Fruit fly (Drosophila melanogaster) whole organism, wandering third instar larva: ENCODE results near the gene tll.

ENCODE experiments used
- CG32264 ChIP-seq: fragments of 200-800 bp; sonication (Bioruptor generic); optimal IDR thresholded peaks from 2 replicates; lab custom pipeline; 2016; ENCODE audit warnings: missing biosample characterization, missing genetic modification characterization
- CrebA ChIP-seq: fragments of 200-800 bp; sonication (Bioruptor generic); optimal IDR thresholded peaks from 2 replicates; lab custom pipeline; 2016; ENCODE audit warnings: missing biosample characterization, mild to moderate bottlenecking, missing genetic modification characterization, borderline replicate concordance
- Dfd ChIP-seq: fragments of >200 bp; optimal IDR thresholded peaks from 2 replicates; lab custom pipeline; 2017; ENCODE audit warnings: missing biosample characterization, missing genetic modification characterization
- GATAd ChIP-seq: sonication (Bioruptor generic); optimal IDR thresholded peaks from 2 replicates; lab custom pipeline; 2016; ENCODE audit warnings: missing biosample characterization, missing genetic modification characterization
- HLH106 ChIP-seq: fragments of 200-800 bp; optimal IDR thresholded peaks from 3 replicates; lab custom pipeline; 2019; ENCODE audit warnings: missing biosample characterization, mild to moderate bottlenecking, missing genetic modification characterization, moderate library complexity
- Hnf4 ChIP-seq: fragments of 200-800 bp; sonication (Bioruptor generic); optimal IDR thresholded peaks from 2 replicates; lab custom pipeline; 2016; ENCODE audit warnings: missing biosample characterization, mild to moderate bottlenecking, missing genetic modification characterization
- Hr78 ChIP-seq: fragments of >200 bp; optimal IDR thresholded peaks from 2 replicates; lab custom pipeline; 2017; ENCODE audit warnings: missing biosample characterization, missing genetic modification characterization
- Hr83 ChIP-seq: fragments of 200-300 bp; sonication (Bioruptor generic); optimal IDR thresholded peaks from 2 replicates; lab custom pipeline; 2016; ENCODE audit warnings: missing biosample characterization, mild to moderate bottlenecking, missing genetic modification characterization, moderate library complexity; ENCODE audit not compliant: poor library complexity, severe bottlenecking
- Jra ChIP-seq: sonication (Bioruptor generic); optimal IDR thresholded peaks from 2 replicates; lab custom pipeline; 2016; ENCODE audit warnings: missing biosample characterization, missing genetic modification characterization
- Mio ChIP-seq: sonication (Bioruptor generic); optimal IDR thresholded peaks from 2 replicates; lab custom pipeline; 2016; ENCODE audit warnings: missing biosample characterization, missing genetic modification characterization
- N ChIP-seq: fragments of >200 bp; optimal IDR thresholded peaks from 2 replicates; lab custom pipeline; 2018; ENCODE audit warnings: missing biosample characterization, missing external identifiers, missing genetic modification characterization
- Rel ChIP-seq, 2 experiments: fragments of 200-800 bp; sonication (Bioruptor generic) in 1 of 2; optimal IDR thresholded peaks; 2 replicates in 1 of 2; 3 replicates in 1 of 2; lab custom pipeline; 2016 to 2019; ENCODE audit warnings: mild to moderate bottlenecking in 2 of 2, missing biosample characterization in 2 of 2, missing genetic modification characterization in 2 of 2, moderate library complexity in 1 of 2
- Vsx2 ChIP-seq: fragments of 200-300, 225-300 bp; sonication (Bioruptor generic); optimal IDR thresholded peaks from 2 replicates; lab custom pipeline; 2018; ENCODE audit warnings: missing biosample characterization, missing genetic modification characterization; ENCODE audit not compliant: partially characterized antibody
- br ChIP-seq: fragments of 200-800 bp; sonication (Bioruptor generic); optimal IDR thresholded peaks from 2 replicates; lab custom pipeline; 2016; ENCODE audit warnings: missing biosample characterization, missing genetic modification characterization
- brk ChIP-seq: fragments of 200-800 bp; sonication (Bioruptor generic); optimal IDR thresholded peaks from 2 replicates; lab custom pipeline; 2016; ENCODE audit warnings: missing biosample characterization, mild to moderate bottlenecking, missing genetic modification characterization
- dl ChIP-seq, 2 experiments: fragments of 175-275, 200-275 bp in 1 of 2; fragments of 200-275 bp in 1 of 2; sonication (Bioruptor generic); optimal IDR thresholded peaks; lab custom pipeline; 2018; ENCODE audit warnings: mild to moderate bottlenecking in 2 of 2, missing biosample characterization in 2 of 2, missing genetic modification characterization in 2 of 2, moderate library complexity in 2 of 2; ENCODE audit not compliant: partially characterized antibody in 2 of 2, insufficient read depth in 1 of 2
- dsf ChIP-seq: sonication (Bioruptor generic); optimal IDR thresholded peaks from 2 replicates; lab custom pipeline; 2016; ENCODE audit warnings: missing biosample characterization, missing genetic modification characterization, borderline replicate concordance
- ey ChIP-seq: fragments of 200-800 bp; sonication (Bioruptor generic); optimal IDR thresholded peaks from 2 replicates; lab custom pipeline; 2016; ENCODE audit warnings: missing biosample characterization, missing genetic modification characterization
- fru ChIP-seq: fragments of 200-800 bp; sonication (Bioruptor generic); optimal IDR thresholded peaks from 3 replicates; lab custom pipeline; 2016; ENCODE audit warnings: missing biosample characterization, mild to moderate bottlenecking, missing genetic modification characterization
- lola ChIP-seq: fragments of >200 bp; optimal IDR thresholded peaks from 2 replicates; lab custom pipeline; 2017; ENCODE audit warnings: missing biosample characterization, missing genetic modification characterization
- pan ChIP-seq: fragments of >200 bp; optimal IDR thresholded peaks from 2 replicates; lab custom pipeline; 2017
- psq ChIP-seq: fragments of 200-800 bp; sonication (Bioruptor generic); optimal IDR thresholded peaks from 3 replicates; lab custom pipeline; 2017; ENCODE audit warnings: missing biosample characterization, mild to moderate bottlenecking, missing genetic modification characterization, moderate library complexity
- rgr ChIP-seq: fragments of 200-800 bp; sonication (Bioruptor generic); optimal IDR thresholded peaks from 3 replicates; lab custom pipeline; 2016; ENCODE audit warnings: missing biosample characterization, mild to moderate bottlenecking, missing genetic modification characterization
- sage ChIP-seq: fragments of 200-800 bp; sonication (Bioruptor generic); optimal IDR thresholded peaks from 2 replicates; lab custom pipeline; 2016; ENCODE audit warnings: missing biosample characterization, mild to moderate bottlenecking, missing genetic modification characterization
- sv ChIP-seq: fragments of 200-800 bp; sonication (Bioruptor generic); optimal IDR thresholded peaks from 3 replicates; lab custom pipeline; 2016; ENCODE audit warnings: missing biosample characterization, missing genetic modification characterization
- tai ChIP-seq: sonication (Bioruptor generic); optimal IDR thresholded peaks from 2 replicates; lab custom pipeline; 2016; ENCODE audit warnings: missing biosample characterization, missing genetic modification characterization
- usp ChIP-seq: fragments of >200 bp; optimal IDR thresholded peaks from 2 replicates; lab custom pipeline; 2017; ENCODE audit warnings: missing biosample characterization, missing genetic modification characterization
- woc ChIP-seq: sonication (Bioruptor generic); optimal IDR thresholded peaks from 2 replicates; lab custom pipeline; 2016; ENCODE audit warnings: missing biosample characterization, mild to moderate bottlenecking, missing genetic modification characterization

tll gene

dm6 chr3R:30890045-30890444 is 37.9 kb downstream of the tll start:
- peak; percentile 23 for TF ChIP-seq rgr (GFP tag; lab: Kevin White, UChicago)
- TF ChIP-seq Rel (GFP tag; optimal IDR thresholded peaks at IDR 0.05; lab: Kevin White, UChicago) = no peak
- TF ChIP-seq Rel (tag; optimal IDR thresholded peaks at IDR 0.05; lab: Kevin White, UChicago) = no peak
- TF ChIP-seq psq = no peak

- no peak for TF ChIP-seq Hr78 (GFP tag; lab: Kevin White, UChicago)
- no peak for TF ChIP-seq HLH106 (tag; lab: Kevin White, UChicago)
- no peak for TF ChIP-seq dl (GFP tag; optimal IDR thresholded peaks at IDR 0.05; lab: Kevin White, UChicago; ENCODE audit: insufficient read depth in 1 of 2, partially characterized antibody in 2 of 2)
- TF ChIP-seq GATAd (GFP tag; lab: Kevin White, UChicago) = no peak
- TF ChIP-seq CG32264 (GFP tag; lab: Kevin White, UChicago) = no peak
- TF ChIP-seq br (GFP tag; lab: Kevin White, UChicago) = no peak
- TF ChIP-seq ey (GFP tag; lab: Kevin White, UChicago) = no peak
- TF ChIP-seq brk = no peak
- no peak for TF ChIP-seq dsf (GFP tag; lab: Kevin White, UChicago)
- TF ChIP-seq Mio = no peak
- no peak for TF ChIP-seq rgr (GFP tag; lab: Kevin White, UChicago)
- no peak for TF ChIP-seq N (GFP tag; lab: Kevin White, UChicago)
- no peak for TF ChIP-seq fru
- TF ChIP-seq psq = no peak
- no peak for TF ChIP-seq Jra (GFP tag; lab: Kevin White, UChicago)
- no peak for TF ChIP-seq woc (GFP tag; lab: Kevin White, UChicago)
- TF ChIP-seq sv = no peak
- no peak for TF ChIP-seq Hnf4
- no peak for TF ChIP-seq sage (GFP tag; lab: Kevin White, UChicago)
These were observed 41.6 kb downstream of the tll start, which contains the start of gene Cyp4c3 for dm6 chr3R:30893738-30894137. Gene Cyp4c3 (plus strand): TSS chr3R:30894038.

- TF ChIP-seq tai (no peak), usp (GFP tag; lab: Kevin White, UChicago) (no peak)
These were observed 49.9 kb downstream of the tll start, which contains the start of gene CG33483 for dm6 chr3R:30902061-30902460. Gene CG33483 (minus strand): TSS chr3R:30902161.

dm6 chr3R:30903994-30904393 is 51.9 kb downstream of the tll start:
- no peak for TF ChIP-seq CG32264 (GFP tag; lab: Kevin White, UChicago)
- no peak for TF ChIP-seq pan (lab: Kevin White, UChicago)
- TF ChIP-seq br (GFP tag; lab: Kevin White, UChicago) = no peak
- no peak for TF ChIP-seq Hr83
- TF ChIP-seq Dfd (GFP tag; lab: Kevin White, UChicago) = no peak
- no peak for TF ChIP-seq ey (GFP tag; lab: Kevin White, UChicago)
- no peak for TF ChIP-seq usp (GFP tag; lab: Kevin White, UChicago)
- no peak for TF ChIP-seq Mio
- no peak for TF ChIP-seq woc (GFP tag; lab: Kevin White, UChicago)
- TF ChIP-seq CrebA = no peak
- TF ChIP-seq tai = no peak
- TF ChIP-seq dl (GFP tag; optimal IDR thresholded peaks at IDR 0.05; lab: Kevin White, UChicago; ENCODE audit: insufficient read depth in 1 of 2, partially characterized antibody in 2 of 2) = no peak
- no peak for TF ChIP-seq lola
- TF ChIP-seq Hnf4 = no peak
- no peak for TF ChIP-seq Vsx2 (GFP tag; lab: Kevin White, UChicago)
